Worm (Caenorhabditis elegans) whole organism, midembryonic: ENCODE data around the gene B0432.9.

Experiments used
- T22C8.4 ChIP-seq: fragments of 200-800 bp; sonication (Bioruptor generic); IDR thresholded peaks from 2 replicates; pipeline ENCODE4 v1.3.6; 2022; ENCODE audit warnings: missing genetic modification characterization, missing compliant biosample characterization
- cog-1 ChIP-seq: sonication (generic microtip); optimal IDR thresholded peaks from 2 replicates; lab custom pipeline; 2016; ENCODE audit warnings: missing genetic modification characterization, missing compliant biosample characterization
- flt-1 ChIP-seq: fragments of 200-800 bp; sonication (Bioruptor generic); IDR thresholded peaks from 2 replicates; pipeline ENCODE4 v1.3.6; 2022; ENCODE audit warnings: missing genetic modification characterization, missing compliant biosample characterization
- klf-2 ChIP-seq: fragments of 200-800 bp; sonication (Bioruptor generic); conservative IDR thresholded peaks from 2 replicates; pipeline ENCODE4 v1.3.6; 2022; ENCODE audit warnings: missing genetic modification reagents, missing genetic modification characterization, missing compliant biosample characterization
- ref-1 ChIP-seq: fragments of 200-800 bp; sonication (Bioruptor generic); conservative IDR thresholded peaks from 2 replicates; pipeline ENCODE4 v1.3.6; 2022; ENCODE audit warnings: missing genetic modification reagents, missing genetic modification characterization, missing compliant biosample characterization
- ztf-29 ChIP-seq: fragments of 200-800 bp; sonication (Bioruptor generic); IDR thresholded peaks from 2 replicates; pipeline ENCODE4 v1.3.6; 2022; ENCODE audit warnings: missing genetic modification reagents, missing genetic modification characterization, missing compliant biosample characterization

DNA sequence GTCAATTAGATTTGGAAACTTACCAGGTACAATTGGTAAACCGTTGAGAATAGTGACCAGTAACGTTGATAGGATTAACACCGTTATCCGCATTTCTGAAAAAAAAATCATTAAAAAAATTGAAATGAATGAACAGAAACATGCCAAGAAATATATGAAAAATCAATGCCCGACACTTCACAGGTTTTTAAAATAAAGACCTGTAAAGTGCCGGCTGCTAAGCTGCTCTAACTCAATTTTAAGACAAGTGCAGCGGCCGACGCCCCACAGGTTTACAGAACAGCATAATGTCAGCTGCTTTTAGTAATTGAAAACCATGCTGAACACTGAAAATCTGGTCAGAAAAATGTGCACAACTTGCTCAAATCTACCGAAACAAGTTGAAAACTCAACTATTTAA is 48.9 kb upstream of the B0432.9 start, which contains the start of gene cbn-1:
- TF ChIP-seq T22C8.4 (GFP tag; lab: Robert Waterston, UW) (no peak), ref-1 (no peak), flt-1 (GFP tag; lab: Robert Waterston, UW) (no peak), cog-1 (tag; lab: Kevin White, UChicago) (no peak), ztf-29 (GFP tag; lab: Robert Waterston, UW) (no peak), klf-2 (GFP tag; lab: Robert Waterston, UW) (no peak)
